Worm (Caenorhabditis elegans) whole organism, L2 larva: ENCODE measurements around the gene ptl-1.

Experiments
- C34F6.9 ChIP-seq: fragments of 150-350 bp; optimal IDR thresholded peaks from 2 replicates; lab custom pipeline; 2014; ENCODE audit warnings: missing biosample characterization, missing genetic modification characterization
- F13H6.1 ChIP-seq: sonication (generic microtip); optimal IDR thresholded peaks from 2 replicates; lab custom pipeline; 2016; ENCODE audit warnings: missing genetic modification characterization, missing compliant biosample characterization
- R02D3.7 ChIP-seq: fragments of 150-350 bp; optimal IDR thresholded peaks from 2 replicates; lab custom pipeline; 2014; ENCODE audit warnings: missing biosample characterization, missing genetic modification characterization
- Y55F3AM.14 ChIP-seq: fragments of 200-800 bp; sonication (Bioruptor generic); optimal IDR thresholded peaks from 2 replicates; lab custom pipeline; 2018; ENCODE audit warnings: mild to moderate bottlenecking, missing genetic modification characterization, missing compliant biosample characterization
- alr-1 ChIP-seq: fragments of 150-350 bp; optimal IDR thresholded peaks from 2 replicates; lab custom pipeline; 2014; ENCODE audit warnings: missing biosample characterization, missing genetic modification characterization
- ama-1 ChIP-seq: fragments of 150-350 bp; optimal IDR thresholded peaks from 2 replicates; lab custom pipeline; 2018; ENCODE audit warnings: inconsistent platforms
- blmp-1 ChIP-seq: sonication (generic microtip); optimal IDR thresholded peaks from 2 replicates; lab custom pipeline; 2017; ENCODE audit warnings: missing genetic modification characterization, mild to moderate bottlenecking, missing compliant biosample characterization, antibody characterized with exemption, moderate library complexity; ENCODE audit not compliant: insufficient read depth
- ceh-16 ChIP-seq: fragments of 150-350 bp; optimal IDR thresholded peaks from 2 replicates; lab custom pipeline; 2014; ENCODE audit warnings: missing biosample characterization, missing genetic modification characterization
- ceh-82 ChIP-seq: fragments of 150-350 bp; optimal IDR thresholded peaks from 2 replicates; lab custom pipeline; 2014; ENCODE audit warnings: missing biosample characterization, missing genetic modification characterization
- crh-2 ChIP-seq: sonication (generic microtip); optimal IDR thresholded peaks from 2 replicates; lab custom pipeline; 2017; ENCODE audit warnings: missing biosample characterization, missing genetic modification characterization
- egl-27 ChIP-seq: sonication (generic microtip); optimal IDR thresholded peaks from 3 replicates; lab custom pipeline; 2017; ENCODE audit warnings: missing biosample characterization, missing genetic modification reagents, missing genetic modification characterization
- elt-1 ChIP-seq: fragments of 150-350 bp; optimal IDR thresholded peaks from 2 replicates; lab custom pipeline; 2014; ENCODE audit warnings: missing biosample characterization, missing genetic modification characterization
- elt-3 ChIP-seq: sonication (generic microtip); optimal IDR thresholded peaks from 2 replicates; lab custom pipeline; 2017; ENCODE audit warnings: missing biosample characterization, missing genetic modification characterization
- fos-1 ChIP-seq: fragments of 150-350 bp; optimal IDR thresholded peaks from 2 replicates; lab custom pipeline; 2014; ENCODE audit warnings: missing biosample characterization, missing genetic modification characterization
- lin-11 ChIP-seq: fragments of 150-350 bp; sonication (generic microtip); optimal IDR thresholded peaks from 2 replicates; lab custom pipeline; 2014; ENCODE audit warnings: missing biosample characterization, missing genetic modification characterization, inconsistent platforms, mixed read lengths
- lin-13 ChIP-seq: fragments of 150-350 bp; optimal IDR thresholded peaks from 2 replicates; lab custom pipeline; 2014; ENCODE audit warnings: missing biosample characterization, missing genetic modification reagents, missing genetic modification characterization
- lin-39 ChIP-seq: fragments of 150-350 bp; optimal IDR thresholded peaks from 2 replicates; lab custom pipeline; 2014; ENCODE audit warnings: missing biosample characterization, missing genetic modification reagents, missing genetic modification characterization
- lsy-2 ChIP-seq, 2 experiments: fragments of 150-350 bp in 1 of 2; sonication (generic microtip) in 1 of 2; optimal IDR thresholded peaks; 2 replicates each; lab custom pipeline; 2014 to 2017; ENCODE audit warnings: missing biosample characterization in 2 of 2, missing genetic modification characterization in 2 of 2
- nhr-10 ChIP-seq: sonication (generic microtip); optimal IDR thresholded peaks from 2 replicates; lab custom pipeline; 2017; ENCODE audit warnings: missing biosample characterization, missing genetic modification characterization
- nhr-11 ChIP-seq: fragments of 150-350 bp; optimal IDR thresholded peaks from 2 replicates; lab custom pipeline; 2014; ENCODE audit warnings: missing biosample characterization, missing genetic modification characterization
- nhr-12 ChIP-seq: fragments of 150-350 bp; optimal IDR thresholded peaks from 2 replicates; lab custom pipeline; 2014; ENCODE audit warnings: missing biosample characterization, missing genetic modification characterization
- nhr-129 ChIP-seq: fragments of 150-350 bp; optimal IDR thresholded peaks from 2 replicates; lab custom pipeline; 2014; ENCODE audit warnings: missing biosample characterization, missing genetic modification characterization
- nhr-21 ChIP-seq: fragments of 150-350 bp; optimal IDR thresholded peaks from 2 replicates; lab custom pipeline; 2014; ENCODE audit warnings: missing biosample characterization, missing genetic modification characterization
- nhr-23 ChIP-seq: fragments of 150-350 bp; optimal IDR thresholded peaks from 2 replicates; lab custom pipeline; 2014; ENCODE audit warnings: missing biosample characterization, missing genetic modification reagents, missing genetic modification characterization
- nhr-25 ChIP-seq: fragments of 150-350 bp; sonication (generic microtip); optimal IDR thresholded peaks from 3 replicates; lab custom pipeline; 2014; ENCODE audit warnings: missing biosample characterization, missing genetic modification characterization
- nhr-77 ChIP-seq: fragments of 150-350 bp; optimal IDR thresholded peaks from 2 replicates; lab custom pipeline; 2014; ENCODE audit warnings: missing biosample characterization, missing genetic modification characterization
- skn-1 ChIP-seq: sonication (generic microtip); optimal IDR thresholded peaks from 2 replicates; lab custom pipeline; 2017; ENCODE audit warnings: missing biosample characterization, missing genetic modification characterization
- sma-3 ChIP-seq: sonication (generic microtip); optimal IDR thresholded peaks from 2 replicates; lab custom pipeline; 2016; ENCODE audit warnings: missing genetic modification reagents, missing genetic modification characterization, missing compliant biosample characterization
- sma-9 ChIP-seq, 2 experiments: fragments of 150-350 bp in 1 of 2; sonication (generic microtip) in 1 of 2; optimal IDR thresholded peaks; 2 replicates each; lab custom pipeline; 2014 to 2016; ENCODE audit warnings: missing genetic modification characterization in 2 of 2, mild to moderate bottlenecking in 1 of 2, missing biosample characterization in 1 of 2, missing compliant biosample characterization in 1 of 2, missing genetic modification reagents in 1 of 2, moderate library complexity in 1 of 2
- snpc-4 ChIP-seq: fragments of 150-350 bp; optimal IDR thresholded peaks from 2 replicates; lab custom pipeline; 2014; ENCODE audit warnings: missing biosample characterization, missing genetic modification characterization
- unc-39 ChIP-seq: fragments of 150-350 bp; optimal IDR thresholded peaks from 2 replicates; lab custom pipeline; 2014; ENCODE audit warnings: missing biosample characterization, missing genetic modification characterization
- unc-55 ChIP-seq: fragments of 150-350 bp; sonication (generic microtip); optimal IDR thresholded peaks from 3 replicates; lab custom pipeline; 2014; ENCODE audit warnings: missing biosample characterization, missing genetic modification reagents, missing genetic modification characterization
- unc-62 ChIP-seq: fragments of 150-350 bp; optimal IDR thresholded peaks from 2 replicates; lab custom pipeline; 2014; ENCODE audit warnings: missing biosample characterization, missing genetic modification reagents, missing genetic modification characterization
- zag-1 ChIP-seq: fragments of 150-350 bp; optimal IDR thresholded peaks from 2 replicates; lab custom pipeline; 2014; ENCODE audit warnings: missing biosample characterization, missing genetic modification characterization
- ztf-1 ChIP-seq: fragments of 200-800 bp; sonication (Bioruptor generic); conservative IDR thresholded peaks from 2 replicates; pipeline ENCODE4 v1.3.6; 2022; ENCODE audit warnings: missing genetic modification characterization, missing compliant biosample characterization
- ztf-4 ChIP-seq: fragments of 150-350 bp; optimal IDR thresholded peaks from 2 replicates; lab custom pipeline; 2014; ENCODE audit warnings: missing biosample characterization, missing genetic modification characterization

The ptl-1 gene

DNA sequence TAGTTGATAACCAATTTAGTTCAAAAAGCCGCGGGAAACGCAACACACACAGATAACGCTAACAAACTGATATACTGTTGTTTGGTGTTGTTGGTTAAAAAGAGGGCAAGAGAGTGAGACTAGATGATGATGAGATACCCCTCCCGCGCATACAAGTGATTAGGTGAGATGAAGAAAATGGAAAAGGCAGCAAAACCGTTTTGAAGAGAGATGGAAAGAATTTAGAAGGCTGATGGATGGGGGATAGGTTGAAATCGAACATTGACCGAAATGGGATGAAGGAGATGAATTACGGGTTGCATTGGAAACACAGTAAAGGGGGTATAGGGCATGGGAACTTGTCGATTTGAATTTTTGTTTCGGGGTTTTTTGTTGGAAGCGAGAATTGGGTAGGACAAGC is 16.2 kb upstream of the ptl-1 start:
- no peak for TF ChIP-seq lin-11 (tag; lab: Kevin White, UChicago)
- TF ChIP-seq fos-1 (tag; lab: Kevin White, UChicago), result peak; percentile 0

DNA sequence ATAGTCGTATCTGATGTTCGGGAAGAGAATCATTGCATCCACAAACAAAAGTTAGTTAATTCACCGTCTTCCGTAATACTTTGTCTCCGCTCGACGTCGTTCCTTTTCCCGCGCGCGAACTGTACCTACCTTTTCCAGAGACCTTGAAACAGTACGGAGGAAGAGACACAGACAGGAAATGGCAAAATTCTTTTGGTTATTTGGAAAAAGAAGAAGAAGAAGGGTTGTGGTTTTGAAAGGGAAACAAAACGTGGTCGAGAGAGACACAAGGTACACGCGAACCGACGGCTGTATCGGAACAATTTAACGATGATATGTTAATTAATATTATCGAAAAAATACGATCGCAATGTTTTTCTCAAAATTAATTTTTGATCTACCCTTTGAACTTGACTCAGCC is 15.0 kb upstream of the ptl-1 start:
- TF ChIP-seq blmp-1 (tag; lab: Kevin White, UChicago), result peak; percentile 61
- no peak for TF ChIP-seq elt-1
- TF ChIP-seq crh-2 (tag; lab: Kevin White, UChicago), result no peak
- TF ChIP-seq ztf-4 (tag; lab: Kevin White, UChicago), result no peak
- no peak for TF ChIP-seq sma-3
- no peak for TF ChIP-seq sma-9 (GFP tag; optimal IDR thresholded peaks at IDR 0.05; lab: Kevin White, UChicago)
- TF ChIP-seq sma-9 (tag; optimal IDR thresholded peaks at IDR 0.05; lab: Kevin White, UChicago), result no peak
- TF ChIP-seq nhr-10 (tag; lab: Kevin White, UChicago), result no peak

DNA sequence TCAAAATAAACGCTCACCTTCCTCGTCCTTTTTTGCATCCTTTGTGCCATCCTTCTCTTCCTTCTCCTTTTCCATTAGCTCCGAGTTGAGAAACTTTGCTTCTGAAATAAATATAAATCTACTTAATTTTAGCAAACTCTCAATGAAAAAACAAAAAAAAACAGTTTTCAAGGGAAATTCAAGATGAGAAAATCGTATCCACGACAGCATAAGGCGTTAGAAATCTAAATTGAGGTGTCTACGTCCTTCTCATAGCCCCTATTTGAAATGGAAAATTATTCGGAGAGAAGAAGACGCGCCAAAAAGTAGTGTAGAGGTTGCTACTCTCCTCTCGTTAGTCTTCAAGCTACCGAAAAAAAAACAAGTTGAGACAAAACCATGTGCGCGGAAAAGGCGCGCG is 12.7 kb upstream of the ptl-1 start, which contains the start of gene pat-12:
Gene pat-12, minus strand, starts transcription at position 101 of the 400 bp plus-strand sequence.
- no peak for TF ChIP-seq alr-1 (tag; lab: Kevin White, UChicago)

DNA sequence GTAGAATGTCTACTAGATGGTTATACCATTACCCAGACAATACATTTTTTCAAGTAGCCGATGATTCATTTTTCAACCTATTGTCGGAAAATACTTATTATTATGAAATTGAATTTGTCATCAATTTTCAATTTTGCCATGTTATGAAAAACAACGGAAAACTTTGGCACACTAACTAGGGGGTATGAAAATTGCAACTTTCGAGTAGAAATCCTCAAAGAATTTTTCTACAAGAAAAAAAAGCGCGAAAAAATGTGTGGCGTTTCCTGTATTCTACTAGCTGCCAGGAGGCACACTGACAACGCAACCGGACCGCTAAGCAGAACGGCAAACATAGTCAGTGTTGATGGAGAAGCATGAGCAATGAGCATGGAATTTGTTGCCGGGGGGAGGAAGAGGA is 10.6 kb upstream of the ptl-1 start:
- TF ChIP-seq elt-3 (tag; lab: Kevin White, UChicago) (no peak), elt-1 (no peak), zag-1 (tag; lab: Kevin White, UChicago) (no peak), R02D3.7 (tag; lab: Kevin White, UChicago) (no peak), ztf-1 (GFP tag; lab: Robert Waterston, UW) (no peak), unc-62 (no peak)

DNA sequence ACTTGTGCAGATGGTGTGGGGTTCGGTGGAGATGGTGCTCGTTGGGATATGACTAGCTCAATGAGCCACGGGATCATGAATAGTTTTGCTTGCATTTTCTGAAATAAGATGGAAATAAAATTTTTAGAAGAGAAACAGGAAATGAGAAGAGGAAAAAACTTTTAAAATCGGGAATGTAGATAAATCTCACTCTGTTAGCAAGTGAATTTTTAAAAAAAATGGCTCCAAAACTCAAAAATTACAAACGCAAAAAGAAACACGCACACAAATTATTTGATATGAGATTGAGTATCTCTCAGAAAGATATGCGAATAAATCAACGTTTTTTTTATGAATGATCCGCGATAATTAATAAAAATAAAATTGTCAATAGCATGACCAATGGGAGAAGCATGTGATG is 7.0 kb upstream of the ptl-1 start, which contains the start of gene T17H7.7:
Gene T17H7.7, minus strand, starts transcription at position 101 of the 400 bp plus-strand sequence.
- TF ChIP-seq ama-1 (lab: Kevin White, UChicago) (no peak), lin-13 (no peak), lsy-2 (tag; optimal IDR thresholded peaks at IDR 0.05; lab: Kevin White, UChicago) (no peak), skn-1 (tag; lab: Kevin White, UChicago) (no peak), sma-3 (no peak)

DNA sequence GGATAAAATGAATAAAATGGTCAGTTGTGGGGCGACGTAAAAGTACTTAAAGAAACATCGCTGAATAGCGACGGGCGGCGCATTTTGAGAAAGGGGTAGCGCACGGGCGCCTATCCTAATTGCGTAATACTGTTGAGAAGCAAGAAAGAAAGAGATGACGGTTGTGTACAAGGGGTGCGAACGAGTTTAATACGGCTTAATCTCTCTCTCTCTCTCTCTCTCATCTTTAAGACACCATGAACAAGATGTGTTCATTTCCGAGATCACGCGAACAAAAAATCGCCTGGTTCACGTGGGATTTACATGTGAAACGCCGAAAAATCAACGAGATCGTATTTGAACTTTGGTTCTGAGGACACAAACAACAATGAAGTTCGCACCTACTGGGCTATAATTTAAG is 5.3 kb upstream of the ptl-1 start:
- no peak for TF ChIP-seq ceh-82
- TF ChIP-seq nhr-25, result peak; percentile 42
- TF ChIP-seq, all 48 proteins: peak for 1

DNA sequence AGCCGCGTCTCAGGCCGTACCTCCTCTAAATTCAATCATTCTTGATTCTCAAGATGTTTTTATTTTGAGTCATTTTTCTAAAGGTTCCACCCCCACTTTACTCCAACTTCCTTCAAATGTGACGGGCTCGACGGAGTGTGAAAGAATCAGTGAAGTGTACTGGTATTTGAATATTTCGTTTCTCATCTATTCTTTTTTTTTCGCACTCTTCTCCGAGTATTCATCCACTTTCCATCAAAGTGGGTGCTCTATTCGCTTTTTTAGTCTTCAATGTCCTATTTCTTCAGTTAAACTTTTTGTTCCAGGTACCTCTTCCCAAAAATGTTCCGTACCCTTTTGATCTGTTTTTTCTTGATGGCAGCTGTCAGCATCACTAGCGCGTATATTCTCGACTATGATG is 3.5 kb upstream of the ptl-1 start, which contains the start of gene nlp-52:
Gene nlp-52, plus strand, starts transcription at position 301 of the 400 bp plus-strand sequence.
- no peak for TF ChIP-seq blmp-1 (tag; lab: Kevin White, UChicago)
- no peak for TF ChIP-seq nhr-25
- no peak for TF ChIP-seq ztf-4 (tag; lab: Kevin White, UChicago)
- no peak for TF ChIP-seq crh-2 (tag; lab: Kevin White, UChicago)
- no peak for TF ChIP-seq nhr-23 (tag; lab: Kevin White, UChicago)
- TF ChIP-seq nhr-10 (tag; lab: Kevin White, UChicago), result no peak
- TF ChIP-seq lin-39 (tag; lab: Kevin White, UChicago), result no peak

DNA sequence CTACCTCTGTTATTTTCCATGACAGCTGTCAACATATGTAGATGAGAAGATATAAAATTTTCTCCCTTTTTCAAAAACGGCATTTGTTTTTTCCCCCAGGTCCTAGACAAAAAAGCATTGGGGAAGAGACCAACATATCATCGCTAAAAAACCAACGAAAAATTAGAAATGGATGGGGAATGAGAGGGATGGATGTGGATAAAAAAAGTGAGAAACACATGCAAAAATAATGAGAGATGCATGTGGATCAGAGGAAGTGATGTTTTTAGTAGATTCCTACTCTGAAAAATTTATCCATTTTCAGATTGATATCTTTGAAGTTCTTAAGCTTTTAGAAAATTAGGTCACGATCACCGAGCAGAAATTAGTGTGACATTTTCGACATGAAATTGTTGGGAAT is 2.5 kb upstream of the ptl-1 start:
- TF ChIP-seq Y55F3AM.14 (GFP tag; lab: Kevin White, UChicago) (no peak), unc-55 (GFP tag; lab: Kevin White, UChicago) (peak; percentile 57)

DNA sequence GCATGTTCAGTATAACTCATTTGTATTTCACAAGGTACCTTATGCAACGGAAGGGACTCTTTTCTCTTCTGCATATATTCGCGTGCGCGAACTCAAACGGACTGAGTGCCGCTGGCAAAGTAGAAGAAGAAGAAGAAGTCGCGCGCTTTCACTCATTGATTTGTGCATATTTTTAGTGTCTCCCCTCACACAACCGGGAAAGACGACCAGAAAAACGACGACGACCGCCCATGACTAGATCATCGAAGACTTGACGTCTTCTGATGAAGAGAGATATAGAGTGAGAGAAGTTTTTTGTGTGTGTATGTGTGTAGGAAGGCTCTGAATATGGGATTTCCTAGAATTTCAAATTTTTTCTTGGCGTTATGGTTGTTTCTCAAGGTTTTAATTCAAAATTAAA is 580 bp upstream of the ptl-1 start:
- no peak for TF ChIP-seq nhr-77
- TF ChIP-seq ztf-1 (GFP tag; lab: Robert Waterston, UW), result no peak
- no peak for TF ChIP-seq nhr-21 (tag; lab: Kevin White, UChicago)
- TF ChIP-seq unc-39 (tag; lab: Kevin White, UChicago), result no peak
- TF ChIP-seq crh-2 (tag; lab: Kevin White, UChicago), result peak; percentile 58
- peak; percentile 3 for TF ChIP-seq sma-9 (GFP tag; optimal IDR thresholded peaks at IDR 0.05; lab: Kevin White, UChicago)
- TF ChIP-seq sma-9 (tag; optimal IDR thresholded peaks at IDR 0.05; lab: Kevin White, UChicago), result no peak
- TF ChIP-seq F13H6.1 (tag; lab: Kevin White, UChicago), result peak; percentile 29
- peak in 1 of 2 experiments; percentile 47 for TF ChIP-seq lsy-2 (tag; optimal IDR thresholded peaks at IDR 0.05; lab: Kevin White, UChicago)
- no peak for TF ChIP-seq lin-39 (tag; lab: Kevin White, UChicago)
- peak; percentile 72 for TF ChIP-seq C34F6.9 (tag; lab: Kevin White, UChicago)
- TF ChIP-seq ama-1 (lab: Kevin White, UChicago), result no peak
- peak; percentile 47 for TF ChIP-seq nhr-129 (tag; lab: Kevin White, UChicago)
- no peak for TF ChIP-seq nhr-12 (tag; lab: Kevin White, UChicago)
- TF ChIP-seq ceh-16 (tag; lab: Kevin White, UChicago), result no peak
- TF ChIP-seq egl-27 (tag; lab: Kevin White, UChicago), result no peak
- TF ChIP-seq snpc-4 (tag; lab: Kevin White, UChicago), result no peak
- peak; percentile 18 for TF ChIP-seq lin-11 (tag; lab: Kevin White, UChicago)
- TF ChIP-seq Y55F3AM.14 (GFP tag; lab: Kevin White, UChicago), result no peak
- no peak for TF ChIP-seq nhr-11 (tag; lab: Kevin White, UChicago)
- peak; percentile 82 for TF ChIP-seq unc-55 (GFP tag; lab: Kevin White, UChicago)
